Worm (Caenorhabditis elegans): ENCODE results near the gene irld-47.

irld-47 gene

DNA sequence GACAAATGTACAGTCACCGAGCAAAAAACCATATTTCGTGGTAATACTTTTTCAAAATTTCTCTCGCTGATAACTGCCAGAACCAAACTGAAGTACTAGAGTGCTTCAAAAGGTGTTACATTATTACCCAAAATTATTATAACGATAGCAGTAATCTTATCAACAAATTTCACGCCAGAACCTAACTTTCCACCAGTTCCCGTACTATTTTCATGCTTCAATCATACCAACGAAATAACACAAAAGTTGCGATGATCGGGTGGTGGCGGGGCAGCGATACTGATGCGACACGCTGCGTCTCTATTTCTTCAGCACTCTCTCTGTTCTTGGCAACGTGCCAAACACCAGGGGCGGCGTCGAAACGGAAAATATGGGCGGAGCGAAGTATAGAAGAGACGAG lies 13.4 kb downstream of the irld-47 start (continued):
- TF ChIP-seq lir-3 (tag; optimal IDR thresholded peaks at IDR 0.05) (no peak), daf-16 (GFP tag; optimal IDR thresholded peaks at IDR 0.05) (peak in 1 of 2 experiments; percentile 27), daf-16 (tag; optimal IDR thresholded peaks at IDR 0.05) (peak; percentile 42), tra-1 (GFP tag; IDR thresholded peaks at IDR 0.05) (peak; percentile 84; the same call in 1 of the 2 replicates), php-3 (GFP tag; IDR thresholded peaks at IDR 0.05) (peak; percentile 72; the same call in 1 of the 2 replicates), dmd-6 (GFP tag; IDR thresholded peaks at IDR 0.05) (peak; percentile 86), nhr-10 (tag; optimal IDR thresholded peaks at IDR 0.05) (no peak), hlh-11 (tag; optimal IDR thresholded peaks at IDR 0.05) (peak; percentile 87), mxl-3 (GFP tag; optimal IDR thresholded peaks at IDR 0.05) (peak; percentile 56), snpc-4 (tag; optimal IDR thresholded peaks at IDR 0.05) (no peak), unc-62 (GFP tag; optimal IDR thresholded peaks at IDR 0.05 in 1 of 2) (peak in 1 of 2 experiments; percentile 93), unc-62 (tag; optimal IDR thresholded peaks at IDR 0.05) (no peak), nhr-48 (tag; optimal IDR thresholded peaks at IDR 0.05) (peak; percentile 68), ces-1 (GFP tag; optimal IDR thresholded peaks at IDR 0.05) (no peak), hif-1 (tag; optimal IDR thresholded peaks at IDR 0.05) (no peak), mdt-29 (GFP tag; IDR thresholded peaks at IDR 0.05) (no peak), duxl-1 (tag; optimal IDR thresholded peaks at IDR 0.05; ENCODE audit: poor library complexity) (no peak), pqm-1 (tag; optimal IDR thresholded peaks at IDR 0.05) (peak; percentile 95), mxl-2 (GFP tag; conservative IDR thresholded peaks at IDR 0.05) (no peak), nhr-102 (tag; optimal IDR thresholded peaks at IDR 0.05) (peak; percentile 16), zip-11 (GFP tag; IDR thresholded peaks at IDR 0.05) (no peak), ceh-32 (tag; optimal IDR thresholded peaks at IDR 0.05; ENCODE audit: poor library complexity) (no peak), lin-13 (GFP tag; optimal IDR thresholded peaks at IDR 0.05) (no peak), nhr-77 (tag; optimal IDR thresholded peaks at IDR 0.05) (peak; percentile 33), zip-2 (tag; optimal IDR thresholded peaks at IDR 0.05) (no peak), rbr-2 (tag; optimal IDR thresholded peaks at IDR 0.05) (no peak), lin-29 (GFP tag; IDR thresholded peaks at IDR 0.05) (no peak), unc-39 (tag; optimal IDR thresholded peaks at IDR 0.05) (no peak), nhr-28 (tag; optimal IDR thresholded peaks at IDR 0.05) (peak; percentile 78)

DNA sequence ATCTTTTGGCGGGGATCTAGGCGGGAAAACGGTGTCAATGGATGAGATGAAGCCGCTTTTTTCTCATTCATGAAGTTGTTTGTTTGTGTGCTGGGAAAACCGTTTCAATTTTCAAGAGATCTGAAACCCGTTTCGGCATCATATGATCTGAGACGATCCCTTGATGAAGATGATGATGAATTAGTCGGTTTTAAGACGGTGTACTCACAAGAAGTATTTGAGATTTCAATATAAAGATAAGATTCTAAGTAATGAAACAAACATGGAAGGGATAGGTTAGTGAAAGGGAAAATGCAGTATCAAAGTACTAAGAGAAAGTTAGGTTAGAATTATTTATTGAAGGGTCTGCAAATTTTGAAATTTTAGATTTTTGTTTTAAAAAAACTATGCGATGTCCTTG lies 14.2 kb downstream of the irld-47 start:
- TF ChIP-seq lin-29 (GFP tag; IDR thresholded peaks at IDR 0.05): no peak
- no peak for TF ChIP-seq daf-12 (tag; optimal IDR thresholded peaks at IDR 0.05)
- TF ChIP-seq ama-1 (optimal IDR thresholded peaks at IDR 0.05): no peak
- TF ChIP-seq F37D6.2 (tag; optimal IDR thresholded peaks at IDR 0.05): no peak
- no peak for TF ChIP-seq ces-1 (GFP tag; optimal IDR thresholded peaks at IDR 0.05)
- peak in 1 of 2 experiments; percentile 98 for TF ChIP-seq unc-62 (GFP tag; optimal IDR thresholded peaks at IDR 0.05 in 1 of 2)
- no peak for TF ChIP-seq unc-62 (tag; optimal IDR thresholded peaks at IDR 0.05)
- no peak for TF ChIP-seq hlh-11 (tag; optimal IDR thresholded peaks at IDR 0.05)

DNA sequence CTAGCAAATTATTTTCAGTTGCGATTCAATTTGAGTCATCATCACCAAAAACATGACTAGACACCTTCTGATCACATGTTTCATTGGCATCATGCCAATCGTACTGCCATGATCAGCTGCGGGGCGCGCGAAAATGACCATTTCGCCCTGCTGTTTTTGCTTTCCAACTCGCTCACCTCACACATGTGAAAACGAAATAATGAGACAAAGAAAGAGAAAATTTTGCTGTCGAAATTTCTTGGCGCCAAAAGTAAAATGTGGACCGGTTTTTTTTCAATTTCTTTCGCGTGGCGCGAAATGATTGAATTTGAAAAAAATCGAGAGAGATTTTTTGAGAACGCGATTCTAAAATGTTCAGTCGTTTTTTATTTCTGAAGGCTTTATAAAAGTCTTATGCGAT lies 15.5 kb downstream of the irld-47 start:
- TF ChIP-seq php-3 (GFP tag; IDR thresholded peaks at IDR 0.05) (no peak), hlh-11 (tag; optimal IDR thresholded peaks at IDR 0.05) (peak; percentile 9), lin-29 (GFP tag; IDR thresholded peaks at IDR 0.05) (no peak), hlh-30 (tag; optimal IDR thresholded peaks at IDR 0.05; ENCODE audit: insufficient read depth) (peak; percentile 70), aha-1 (tag) (no peak), dpl-1 (GFP tag; optimal IDR thresholded peaks at IDR 0.05) (peak; percentile 67), attf-4 (tag; optimal IDR thresholded peaks at IDR 0.05) (no peak), nhr-10 (tag; optimal IDR thresholded peaks at IDR 0.05) (no peak), Y105C5A.15 (GFP tag; IDR thresholded peaks at IDR 0.05) (no peak), tag-97 (GFP tag; IDR thresholded peaks at IDR 0.05) (no peak), ceh-32 (tag; optimal IDR thresholded peaks at IDR 0.05; ENCODE audit: poor library complexity) (no peak), madf-9 (GFP tag; conservative IDR thresholded peaks at IDR 0.05) (no peak), snpc-1.2 (GFP tag; IDR thresholded peaks at IDR 0.05) (no peak), dmd-6 (GFP tag; IDR thresholded peaks at IDR 0.05) (peak; percentile 45; the same call in 1 of the 2 replicates), mxl-2 (GFP tag; conservative IDR thresholded peaks at IDR 0.05) (no peak), set-16 (GFP tag; IDR thresholded peaks at IDR 0.05) (no peak), cey-2 (tag; optimal IDR thresholded peaks at IDR 0.05; ENCODE audit: borderline replicate concordance, insufficient read depth) (no peak), hmg-1.1 (GFP tag; IDR thresholded peaks at IDR 0.05) (no peak), aly-2 (tag; optimal IDR thresholded peaks at IDR 0.05) (no peak), F26F4.8 (GFP tag; conservative IDR thresholded peaks at IDR 0.05) (no peak), lsy-2 (tag; optimal IDR thresholded peaks at IDR 0.05) (no peak), mxl-3 (GFP tag; optimal IDR thresholded peaks at IDR 0.05) (peak; percentile 11), zfp-3 (GFP tag; conservative IDR thresholded peaks at IDR 0.05) (no peak), ceh-82 (tag; optimal IDR thresholded peaks at IDR 0.05) (no peak), nhr-237 (tag; optimal IDR thresholded peaks at IDR 0.05) (no peak), rbr-2 (tag; optimal IDR thresholded peaks at IDR 0.05) (no peak)
